Worm (Caenorhabditis elegans) whole organism, L2 larva: Measurements from ENCODE around the gene smoc-1.

Experiments
- C34F6.9 ChIP-seq: fragments of 150-350 bp; optimal IDR thresholded peaks from 2 replicates; lab custom pipeline; 2014; ENCODE audit warnings: missing biosample characterization, missing genetic modification characterization
- F13H6.1 ChIP-seq: sonication (generic microtip); optimal IDR thresholded peaks from 2 replicates; lab custom pipeline; 2016; ENCODE audit warnings: missing genetic modification characterization, missing compliant biosample characterization
- R02D3.7 ChIP-seq: fragments of 150-350 bp; optimal IDR thresholded peaks from 2 replicates; lab custom pipeline; 2014; ENCODE audit warnings: missing biosample characterization, missing genetic modification characterization
- ZK546.5 ChIP-seq: sonication (generic microtip); optimal IDR thresholded peaks from 2 replicates; lab custom pipeline; 2017; ENCODE audit warnings: missing biosample characterization, missing genetic modification characterization
- alr-1 ChIP-seq: fragments of 150-350 bp; optimal IDR thresholded peaks from 2 replicates; lab custom pipeline; 2014; ENCODE audit warnings: missing biosample characterization, missing genetic modification characterization
- ama-1 ChIP-seq: fragments of 150-350 bp; optimal IDR thresholded peaks from 2 replicates; lab custom pipeline; 2018; ENCODE audit warnings: inconsistent platforms
- blmp-1 ChIP-seq: sonication (generic microtip); optimal IDR thresholded peaks from 2 replicates; lab custom pipeline; 2017; ENCODE audit warnings: missing genetic modification characterization, mild to moderate bottlenecking, missing compliant biosample characterization, antibody characterized with exemption, moderate library complexity; ENCODE audit not compliant: insufficient read depth
- ceh-82 ChIP-seq: fragments of 150-350 bp; optimal IDR thresholded peaks from 2 replicates; lab custom pipeline; 2014; ENCODE audit warnings: missing biosample characterization, missing genetic modification characterization
- crh-2 ChIP-seq: sonication (generic microtip); optimal IDR thresholded peaks from 2 replicates; lab custom pipeline; 2017; ENCODE audit warnings: missing biosample characterization, missing genetic modification characterization
- egl-27 ChIP-seq: sonication (generic microtip); optimal IDR thresholded peaks from 3 replicates; lab custom pipeline; 2017; ENCODE audit warnings: missing biosample characterization, missing genetic modification reagents, missing genetic modification characterization
- elt-1 ChIP-seq: fragments of 150-350 bp; optimal IDR thresholded peaks from 2 replicates; lab custom pipeline; 2014; ENCODE audit warnings: missing biosample characterization, missing genetic modification characterization
- fos-1 ChIP-seq: fragments of 150-350 bp; optimal IDR thresholded peaks from 2 replicates; lab custom pipeline; 2014; ENCODE audit warnings: missing biosample characterization, missing genetic modification characterization
- lin-11 ChIP-seq: fragments of 150-350 bp; sonication (generic microtip); optimal IDR thresholded peaks from 2 replicates; lab custom pipeline; 2014; ENCODE audit warnings: missing biosample characterization, missing genetic modification characterization, inconsistent platforms, mixed read lengths
- lin-13 ChIP-seq: fragments of 150-350 bp; optimal IDR thresholded peaks from 2 replicates; lab custom pipeline; 2014; ENCODE audit warnings: missing biosample characterization, missing genetic modification reagents, missing genetic modification characterization
- lin-39 ChIP-seq: fragments of 150-350 bp; optimal IDR thresholded peaks from 2 replicates; lab custom pipeline; 2014; ENCODE audit warnings: missing biosample characterization, missing genetic modification reagents, missing genetic modification characterization
- lsy-2 ChIP-seq, 2 experiments: fragments of 150-350 bp in 1 of 2; sonication (generic microtip) in 1 of 2; optimal IDR thresholded peaks; 2 replicates each; lab custom pipeline; 2014 to 2017; ENCODE audit warnings: missing biosample characterization in 2 of 2, missing genetic modification characterization in 2 of 2
- mab-5 ChIP-seq: fragments of 150-350 bp; optimal IDR thresholded peaks from 2 replicates; lab custom pipeline; 2014; ENCODE audit warnings: missing biosample characterization, missing genetic modification characterization
- mbf-1 ChIP-seq: sonication (generic microtip); optimal IDR thresholded peaks from 2 replicates; lab custom pipeline; 2017; ENCODE audit warnings: missing biosample characterization, missing genetic modification characterization
- mdl-1 ChIP-seq, 2 experiments: fragments of 150-350 bp in 1 of 2; sonication (generic microtip) in 1 of 2; optimal IDR thresholded peaks; 2 replicates each; lab custom pipeline; 2017; ENCODE audit warnings: missing biosample characterization in 2 of 2, missing genetic modification characterization in 2 of 2
- nhr-11 ChIP-seq: fragments of 150-350 bp; optimal IDR thresholded peaks from 2 replicates; lab custom pipeline; 2014; ENCODE audit warnings: missing biosample characterization, missing genetic modification characterization
- nhr-21 ChIP-seq: fragments of 150-350 bp; optimal IDR thresholded peaks from 2 replicates; lab custom pipeline; 2014; ENCODE audit warnings: missing biosample characterization, missing genetic modification characterization
- nhr-23 ChIP-seq: fragments of 150-350 bp; optimal IDR thresholded peaks from 2 replicates; lab custom pipeline; 2014; ENCODE audit warnings: missing biosample characterization, missing genetic modification reagents, missing genetic modification characterization
- nhr-237 ChIP-seq: fragments of 150-350 bp; optimal IDR thresholded peaks from 2 replicates; lab custom pipeline; 2014; ENCODE audit warnings: missing biosample characterization, missing genetic modification characterization
- nhr-25 ChIP-seq: fragments of 150-350 bp; sonication (generic microtip); optimal IDR thresholded peaks from 3 replicates; lab custom pipeline; 2014; ENCODE audit warnings: missing biosample characterization, missing genetic modification characterization
- nhr-6 ChIP-seq: fragments of 150-350 bp; optimal IDR thresholded peaks from 2 replicates; lab custom pipeline; 2014; ENCODE audit warnings: missing biosample characterization, missing genetic modification characterization
- nhr-77 ChIP-seq: fragments of 150-350 bp; optimal IDR thresholded peaks from 2 replicates; lab custom pipeline; 2014; ENCODE audit warnings: missing biosample characterization, missing genetic modification characterization
- peb-1 ChIP-seq: fragments of 150-350 bp; optimal IDR thresholded peaks from 2 replicates; lab custom pipeline; 2014; ENCODE audit warnings: missing biosample characterization, missing genetic modification characterization
- sem-4 ChIP-seq: fragments of 150-350 bp; optimal IDR thresholded peaks from 2 replicates; lab custom pipeline; 2014; ENCODE audit warnings: missing biosample characterization, missing genetic modification reagents, missing genetic modification characterization
- skn-1 ChIP-seq: sonication (generic microtip); optimal IDR thresholded peaks from 2 replicates; lab custom pipeline; 2017; ENCODE audit warnings: missing biosample characterization, missing genetic modification characterization
- sma-3 ChIP-seq: sonication (generic microtip); optimal IDR thresholded peaks from 2 replicates; lab custom pipeline; 2016; ENCODE audit warnings: missing genetic modification reagents, missing genetic modification characterization, missing compliant biosample characterization
- sma-9 ChIP-seq, 2 experiments: fragments of 150-350 bp in 1 of 2; sonication (generic microtip) in 1 of 2; optimal IDR thresholded peaks; 2 replicates each; lab custom pipeline; 2014 to 2016; ENCODE audit warnings: missing genetic modification characterization in 2 of 2, mild to moderate bottlenecking in 1 of 2, missing biosample characterization in 1 of 2, missing compliant biosample characterization in 1 of 2, missing genetic modification reagents in 1 of 2, moderate library complexity in 1 of 2
- snpc-4 ChIP-seq: fragments of 150-350 bp; optimal IDR thresholded peaks from 2 replicates; lab custom pipeline; 2014; ENCODE audit warnings: missing biosample characterization, missing genetic modification characterization
- unc-39 ChIP-seq: fragments of 150-350 bp; optimal IDR thresholded peaks from 2 replicates; lab custom pipeline; 2014; ENCODE audit warnings: missing biosample characterization, missing genetic modification characterization
- unc-55 ChIP-seq: fragments of 150-350 bp; sonication (generic microtip); optimal IDR thresholded peaks from 3 replicates; lab custom pipeline; 2014; ENCODE audit warnings: missing biosample characterization, missing genetic modification reagents, missing genetic modification characterization
- unc-62 ChIP-seq: fragments of 150-350 bp; optimal IDR thresholded peaks from 2 replicates; lab custom pipeline; 2014; ENCODE audit warnings: missing biosample characterization, missing genetic modification reagents, missing genetic modification characterization
- zag-1 ChIP-seq: fragments of 150-350 bp; optimal IDR thresholded peaks from 2 replicates; lab custom pipeline; 2014; ENCODE audit warnings: missing biosample characterization, missing genetic modification characterization
- ztf-1 ChIP-seq: fragments of 200-800 bp; sonication (Bioruptor generic); conservative IDR thresholded peaks from 2 replicates; pipeline ENCODE4 v1.3.6; 2022; ENCODE audit warnings: missing genetic modification characterization, missing compliant biosample characterization
- ztf-11 ChIP-seq: sonication (generic microtip); optimal IDR thresholded peaks from 2 replicates; lab custom pipeline; 2017; ENCODE audit warnings: missing biosample characterization, missing genetic modification characterization
- ztf-4 ChIP-seq: fragments of 150-350 bp; optimal IDR thresholded peaks from 2 replicates; lab custom pipeline; 2014; ENCODE audit warnings: missing biosample characterization, missing genetic modification characterization

The smoc-1 gene

DNA sequence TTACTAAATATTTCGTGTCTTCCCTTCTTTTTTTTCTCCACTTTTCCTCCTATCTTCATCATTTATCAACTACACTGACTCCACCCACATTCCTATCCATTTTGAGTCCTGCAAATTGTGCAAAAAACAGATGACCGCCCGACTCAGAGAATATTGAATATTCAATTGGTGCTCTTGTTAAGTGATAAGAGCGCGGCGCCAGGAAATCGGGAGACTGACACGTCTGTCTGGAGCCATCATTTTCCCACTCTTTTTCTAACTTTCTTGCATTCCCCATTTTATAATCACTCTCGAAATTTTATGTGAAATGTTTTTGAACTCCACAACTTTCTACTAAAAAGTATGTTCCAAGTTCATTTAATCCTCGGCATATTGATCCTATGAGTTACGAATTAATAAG, 1.6 kb upstream of the smoc-1 start:
- TF ChIP-seq fos-1 (tag; lab: Kevin White, UChicago), result peak; percentile 57
- TF ChIP-seq sma-9 (GFP tag; optimal IDR thresholded peaks at IDR 0.05; lab: Kevin White, UChicago), result peak; percentile 2
- TF ChIP-seq sma-9 (tag; optimal IDR thresholded peaks at IDR 0.05; lab: Kevin White, UChicago), result no peak
- no peak for TF ChIP-seq ama-1 (lab: Kevin White, UChicago)
- no peak for TF ChIP-seq F13H6.1 (tag; lab: Kevin White, UChicago)
- TF ChIP-seq zag-1 (tag; lab: Kevin White, UChicago), result no peak

ce11 chrV:11758635-11759034, 1.2 kb downstream of the smoc-1 start, which contains the start of gene T04F3.3:
Gene T04F3.3 (plus strand): TSS chrV:11758935.
- no peak for TF ChIP-seq ama-1 (lab: Kevin White, UChicago)
- no peak for TF ChIP-seq unc-39 (tag; lab: Kevin White, UChicago)
- no peak for TF ChIP-seq R02D3.7 (tag; lab: Kevin White, UChicago)
- TF ChIP-seq skn-1 (tag; lab: Kevin White, UChicago), result no peak
- no peak for TF ChIP-seq nhr-25 (tag; lab: Kevin White, UChicago)
- TF ChIP-seq snpc-4 (tag; lab: Kevin White, UChicago), result no peak

- TF ChIP-seq crh-2 (tag; lab: Kevin White, UChicago) (no peak), egl-27 (tag; lab: Kevin White, UChicago) (no peak), lin-39 (tag; lab: Kevin White, UChicago) (no peak), unc-62 (GFP tag; lab: Kevin White, UChicago) (no peak), lsy-2 (tag; optimal IDR thresholded peaks at IDR 0.05; lab: Kevin White, UChicago) (no peak), nhr-21 (tag; lab: Kevin White, UChicago) (no peak), elt-1 (no peak), ZK546.5 (tag; lab: Kevin White, UChicago) (no peak), ztf-4 (tag; lab: Kevin White, UChicago) (no peak), ceh-82 (tag; lab: Kevin White, UChicago) (no peak), sma-3 (GFP tag; lab: Kevin White, UChicago) (no peak), nhr-11 (tag; lab: Kevin White, UChicago) (no peak), mbf-1 (no peak), blmp-1 (tag; lab: Kevin White, UChicago) (no peak)
These were observed 2.9 kb downstream of the smoc-1 start, which contains the start of gene T04F3.5 for ce11 chrV:11760371-11760770. Gene T04F3.5 (plus strand): TSS chrV:11760671.

DNA sequence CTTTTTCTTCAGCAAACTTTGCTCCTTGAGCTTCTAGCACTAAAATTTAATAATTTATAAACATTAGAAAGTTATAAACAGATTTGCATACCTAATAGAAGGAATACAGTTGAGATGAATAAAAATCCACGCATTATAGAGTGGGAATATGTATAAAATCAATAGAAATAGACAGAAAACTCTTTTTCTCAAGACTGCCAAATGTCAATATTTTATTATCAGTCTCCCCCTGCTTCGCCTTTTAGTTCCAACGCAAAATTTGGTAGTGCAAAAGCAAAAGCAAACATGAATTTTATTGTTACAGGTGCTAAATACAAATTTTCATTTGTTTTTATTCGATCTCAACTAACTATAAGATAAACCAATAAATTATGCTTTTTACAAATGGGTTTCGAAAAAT, 5.4 kb downstream of the smoc-1 start, which contains the start of gene T04F3.4:
T04F3.4 (minus strand) TSS at position 187 of the 400 bp plus-strand sequence.
- TF ChIP-seq skn-1 (tag; lab: Kevin White, UChicago), result no peak
- TF ChIP-seq lsy-2 (tag; optimal IDR thresholded peaks at IDR 0.05; lab: Kevin White, UChicago), result peak in 1 of 2 experiments; percentile 22

ce11 chrV:11764373-11764954, 7.0 kb downstream of the smoc-1 start, which contains the start of the genes F55A11.1 and syx-5:
Gene F55A11.1 (minus strand): TSS chrV:11764385.
Gene syx-5 (plus strand): TSS chrV:11764904.
- TF ChIP-seq unc-55 (GFP tag; lab: Kevin White, UChicago) (peak; percentile 93), crh-2 (tag; lab: Kevin White, UChicago) (peak; percentile 95), ztf-11 (tag; lab: Kevin White, UChicago) (no peak), nhr-77 (tag; lab: Kevin White, UChicago) (peak; percentile 41), sma-9 (GFP tag; optimal IDR thresholded peaks at IDR 0.05; lab: Kevin White, UChicago) (peak; percentile 81), sma-9 (tag; optimal IDR thresholded peaks at IDR 0.05; lab: Kevin White, UChicago) (no peak), ama-1 (lab: Kevin White, UChicago) (no peak), mab-5 (tag; lab: Kevin White, UChicago) (peak; percentile 82), nhr-21 (tag; lab: Kevin White, UChicago) (peak; percentile 90), unc-39 (tag; lab: Kevin White, UChicago) (no peak), F13H6.1 (tag; lab: Kevin White, UChicago) (peak; percentile 90), egl-27 (tag; lab: Kevin White, UChicago) (peak; percentile 62), ztf-1 (GFP tag; lab: Robert Waterston, UW) (no peak), alr-1 (no peak), C34F6.9 (tag; lab: Kevin White, UChicago) (peak; percentile 96), fos-1 (tag; lab: Kevin White, UChicago) (peak; percentile 68), sem-4 (peak; percentile 90), sma-3 (GFP tag; lab: Kevin White, UChicago) (peak; percentile 90), lin-11 (tag; lab: Kevin White, UChicago) (no peak), nhr-237 (tag; lab: Kevin White, UChicago) (peak; percentile 61), ceh-82 (tag; lab: Kevin White, UChicago) (no peak), lsy-2 (tag; optimal IDR thresholded peaks at IDR 0.05; lab: Kevin White, UChicago) (peak; percentile 100), blmp-1 (tag; lab: Kevin White, UChicago) (peak; percentile 30), peb-1 (tag; lab: Kevin White, UChicago) (no peak), nhr-6 (tag; lab: Kevin White, UChicago) (peak; percentile 90), nhr-11 (tag; lab: Kevin White, UChicago) (no peak), snpc-4 (tag; lab: Kevin White, UChicago) (peak; percentile 45), mdl-1 (tag; optimal IDR thresholded peaks at IDR 0.05; lab: Kevin White, UChicago) (peak; percentile 23 to 73), lin-39 (tag; lab: Kevin White, UChicago) (no peak), R02D3.7 (tag; lab: Kevin White, UChicago) (peak; percentile 96), lin-13 (GFP tag; lab: Kevin White, UChicago) (peak; percentile 86), nhr-23 (tag; lab: Kevin White, UChicago) (no peak), ztf-4 (tag; lab: Kevin White, UChicago) (peak; percentile 34), unc-62 (GFP tag; lab: Kevin White, UChicago) (peak; percentile 5), mbf-1 (peak; percentile 31), zag-1 (tag; lab: Kevin White, UChicago) (peak; percentile 22)
